Fruit fly (Drosophila melanogaster) whole organism, embryonic: ENCODE results near the gene CG42237.

Experiments used
- Adf1 ChIP-seq: fragments of 200-800 bp; sonication (Bioruptor generic); IDR thresholded peaks from 2 replicates; pipeline ENCODE4 v1.3.6; 2022; ENCODE audit warnings: missing biosample characterization, missing genetic modification characterization
- Awh ChIP-seq: fragments of 200-800 bp; sonication (Bioruptor generic); IDR thresholded peaks from 2 replicates; pipeline ENCODE4, ENCODE4 v1.3.6; 2022; ENCODE audit warnings: missing biosample characterization, missing genetic modification characterization
- BtbVII ChIP-seq: fragments of 200-800 bp; sonication (Bioruptor generic); optimal IDR thresholded peaks from 3 replicates; lab custom pipeline; 2017; ENCODE audit warnings: missing biosample characterization, mild to moderate bottlenecking, missing genetic modification characterization
- CG10462 ChIP-seq: fragments of 200-800 bp; sonication (Bioruptor generic); optimal IDR thresholded peaks from 2 replicates; lab custom pipeline; 2016; ENCODE audit warnings: missing biosample characterization, missing genetic modification characterization
- CG10543 ChIP-seq: fragments of 200-800 bp; sonication (Bioruptor generic); optimal IDR thresholded peaks from 3 replicates; lab custom pipeline; 2017; ENCODE audit warnings: missing biosample characterization, mild to moderate bottlenecking, missing genetic modification characterization, moderate library complexity
- CG11723 ChIP-seq: fragments of 200-800 bp; sonication (Bioruptor generic); optimal IDR thresholded peaks from 2 replicates; lab custom pipeline; 2017; ENCODE audit warnings: missing biosample characterization, mild to moderate bottlenecking, missing genetic modification characterization
- CG14667 ChIP-seq: fragments of 200-800 bp; sonication (Bioruptor generic); IDR thresholded peaks from 2 replicates; pipeline ENCODE4 v1.3.6; 2022; ENCODE audit warnings: missing biosample characterization, missing genetic modification characterization
- CG17612 ChIP-seq: fragments of 200-800 bp; sonication (Bioruptor generic); IDR thresholded peaks from 2 replicates; pipeline ENCODE4 v1.3.6; 2022; ENCODE audit warnings: missing biosample characterization, missing genetic modification characterization
- CG32532 ChIP-seq: fragments of 200-800 bp; sonication (Bioruptor generic); IDR thresholded peaks from 2 replicates; pipeline ENCODE4 v1.3.6; 2022; ENCODE audit warnings: missing biosample characterization, missing genetic modification characterization
- CG7556 ChIP-seq: fragments of 200-800 bp; sonication (Bioruptor generic); optimal IDR thresholded peaks from 2 replicates; lab custom pipeline; 2017; ENCODE audit warnings: missing biosample characterization, mild to moderate bottlenecking, missing genetic modification characterization
- CG8765 ChIP-seq: fragments of 200-800 bp; sonication (Bioruptor generic); IDR thresholded peaks from 2 replicates; pipeline ENCODE4 v1.3.6; 2022; ENCODE audit warnings: missing biosample characterization, missing genetic modification characterization
- CrebB ChIP-seq: fragments of 200-800 bp; sonication (Bioruptor generic); optimal IDR thresholded peaks from 3 replicates; lab custom pipeline; 2018; ENCODE audit warnings: missing biosample characterization, mild to moderate bottlenecking, missing genetic modification characterization
- Dek ChIP-seq: fragments of 200-800 bp; sonication (Bioruptor generic); optimal IDR thresholded peaks from 3 replicates; lab custom pipeline; 2019; ENCODE audit warnings: missing biosample characterization, mild to moderate bottlenecking, missing genetic modification characterization, moderate library complexity
- Ets97D ChIP-seq: fragments of 200-800 bp; sonication (Bioruptor generic); optimal IDR thresholded peaks from 3 replicates; lab custom pipeline; 2016; ENCODE audit warnings: missing biosample characterization, missing genetic modification characterization
- HHEX ChIP-seq: fragments of 200-800 bp; sonication (Bioruptor generic); optimal IDR thresholded peaks from 3 replicates; lab custom pipeline; 2017; ENCODE audit warnings: missing biosample characterization, mild to moderate bottlenecking, missing genetic modification characterization, missing genetic modification reagents
- Hmx ChIP-seq: fragments of 200-800 bp; sonication (Bioruptor generic); optimal IDR thresholded peaks from 2 replicates; lab custom pipeline; 2016; ENCODE audit warnings: missing biosample characterization, missing genetic modification characterization
- Hr3 ChIP-seq: fragments of 200-800 bp; sonication (Bioruptor generic); optimal IDR thresholded peaks from 3 replicates; lab custom pipeline; 2016; ENCODE audit warnings: missing biosample characterization, missing genetic modification characterization
- Jarid2 ChIP-seq: fragments of 200-800 bp; sonication (Bioruptor generic); optimal IDR thresholded peaks from 3 replicates; lab custom pipeline; 2017; ENCODE audit warnings: mild to moderate bottlenecking, missing biosample characterization, missing genetic modification reagents, missing genetic modification characterization
- Oli ChIP-seq: fragments of 200-800 bp; sonication (Bioruptor generic); optimal IDR thresholded peaks from 2 replicates; lab custom pipeline; 2018; ENCODE audit warnings: missing biosample characterization, mild to moderate bottlenecking, missing genetic modification characterization, moderate library complexity
- Sox102F ChIP-seq: fragments of 200-800 bp; sonication (Bioruptor generic); optimal IDR thresholded peaks from 2 replicates; lab custom pipeline; 2018; ENCODE audit warnings: missing biosample characterization, mild to moderate bottlenecking, missing genetic modification characterization, moderate library complexity
- Spps ChIP-seq: fragments of 200-800 bp; sonication (Bioruptor generic); optimal IDR thresholded peaks from 2 replicates; lab custom pipeline; 2018; ENCODE audit warnings: missing biosample characterization, mild to moderate bottlenecking, missing genetic modification characterization
- Sry-β ChIP-seq: fragments of 200-800 bp; sonication (Bioruptor generic); optimal IDR thresholded peaks from 2 replicates; lab custom pipeline; 2018; ENCODE audit warnings: missing biosample characterization, mild to moderate bottlenecking, missing genetic modification characterization, moderate library complexity
- Trl ChIP-seq, 3 experiments: fragments of >200 bp in 2 of 3; fragments of 200-800 bp in 1 of 3; sonication (Bioruptor generic) in 1 of 3; optimal IDR thresholded peaks; 2 replicates in 1 of 3; 3 replicates in 2 of 3; lab custom pipeline; 2016 to 2017; ENCODE audit warnings: missing biosample characterization in 1 of 3, missing genetic modification characterization in 1 of 3
- Vsx1 ChIP-seq: fragments of 200-800 bp; sonication (Bioruptor generic); optimal IDR thresholded peaks from 2 replicates; lab custom pipeline; 2017; ENCODE audit warnings: missing biosample characterization, mild to moderate bottlenecking, missing genetic modification characterization, missing genetic modification reagents
- az2 ChIP-seq: fragments of 200-800 bp; sonication (Bioruptor generic); optimal IDR thresholded peaks from 3 replicates; lab custom pipeline; 2016; ENCODE audit warnings: missing biosample characterization, missing genetic modification characterization
- ci ChIP-seq: fragments of 200-800 bp; sonication (Bioruptor generic); IDR thresholded peaks from 3 replicates; pipeline ENCODE4 v1.3.6; 2022; ENCODE audit warnings: missing biosample characterization, missing genetic modification characterization
- corto ChIP-seq: fragments of 200-800 bp; sonication (Bioruptor generic); optimal IDR thresholded peaks from 2 replicates; lab custom pipeline; 2016; ENCODE audit warnings: missing biosample characterization, mild to moderate bottlenecking, missing genetic modification characterization, moderate library complexity
- da ChIP-seq: fragments of 200-800 bp; sonication (Bioruptor generic); optimal IDR thresholded peaks from 2 replicates; lab custom pipeline; 2016; ENCODE audit warnings: missing biosample characterization, missing genetic modification characterization
- grau ChIP-seq: fragments of 200-800 bp; optimal IDR thresholded peaks from 3 replicates; lab custom pipeline; 2019; ENCODE audit warnings: missing biosample characterization, mild to moderate bottlenecking, missing genetic modification characterization, moderate library complexity
- ham ChIP-seq: fragments of 200-800 bp; sonication (Bioruptor generic); IDR thresholded peaks from 2 replicates; pipeline ENCODE4 v1.3.6; 2022; ENCODE audit warnings: missing biosample characterization, missing genetic modification characterization
- inv ChIP-seq: fragments of 200-800 bp; sonication (Bioruptor generic); IDR thresholded peaks from 2 replicates; pipeline ENCODE4 v1.3.6; 2022; ENCODE audit warnings: missing biosample characterization, missing genetic modification characterization; ENCODE audit not compliant: partially characterized antibody
- jigr1 ChIP-seq: fragments of 200-800 bp; sonication (Bioruptor generic); IDR thresholded peaks from 3 replicates; pipeline ENCODE4 v1.3.6; 2022; ENCODE audit warnings: missing biosample characterization, missing genetic modification characterization
- kay ChIP-seq: fragments of 200-800 bp; sonication (Bioruptor generic); optimal IDR thresholded peaks from 2 replicates; lab custom pipeline; 2016; ENCODE audit warnings: missing biosample characterization, missing genetic modification characterization
- klu ChIP-seq: fragments of 200-800 bp; sonication (Bioruptor generic); IDR thresholded peaks from 2 replicates; pipeline ENCODE4 v1.3.6; 2022; ENCODE audit warnings: missing biosample characterization, missing genetic modification characterization
- luna ChIP-seq: fragments of 200-800 bp; sonication (Bioruptor generic); optimal IDR thresholded peaks from 2 replicates; lab custom pipeline; 2016; ENCODE audit warnings: missing biosample characterization, missing genetic modification characterization
- nerfin-1 ChIP-seq: fragments of 200-800 bp; sonication (Bioruptor generic); optimal IDR thresholded peaks from 3 replicates; lab custom pipeline; 2019; ENCODE audit warnings: missing biosample characterization, mild to moderate bottlenecking, missing genetic modification characterization, moderate library complexity
- nom ChIP-seq: fragments of 200-800 bp; sonication (Bioruptor generic); optimal IDR thresholded peaks from 2 replicates; lab custom pipeline; 2017; ENCODE audit warnings: missing biosample characterization, missing genetic modification characterization, mild to moderate bottlenecking, moderate library complexity, missing genetic modification reagents
- oc ChIP-seq: fragments of 200-800 bp; sonication (Bioruptor generic); optimal IDR thresholded peaks from 2 replicates; lab custom pipeline; 2018; ENCODE audit warnings: missing biosample characterization, mild to moderate bottlenecking, missing genetic modification characterization, moderate library complexity
- pan ChIP-seq, 4 experiments: fragments of >200 bp in 3 of 4; fragments of 200-800 bp in 1 of 4; sonication (Bioruptor generic) in 1 of 4; optimal IDR thresholded peaks in 3 of 4; IDR thresholded peaks in 1 of 4; 2 replicates each; pipeline versions ENCODE4 v1.3.6 to Lab custom; 2017 to 2022; ENCODE audit warnings: missing biosample characterization in 2 of 4, missing genetic modification characterization in 2 of 4, mixed read lengths in 1 of 4
- pum ChIP-seq: fragments of 200-800 bp; sonication (Bioruptor generic); optimal IDR thresholded peaks from 2 replicates; lab custom pipeline; 2016; ENCODE audit warnings: missing biosample characterization, missing genetic modification characterization
- sc ChIP-seq, 3 experiments: fragments of >200 bp in 2 of 3; fragments of 200-800 bp in 1 of 3; sonication (Bioruptor generic) in 1 of 3; optimal IDR thresholded peaks; 2 replicates in 2 of 3; 3 replicates in 1 of 3; lab custom pipeline; 2017; ENCODE audit warnings: mild to moderate bottlenecking in 1 of 3, missing biosample characterization in 1 of 3, missing genetic modification characterization in 1 of 3, missing genetic modification reagents in 1 of 3
- slou ChIP-seq: fragments of 200-800 bp; sonication (Bioruptor generic); optimal IDR thresholded peaks from 3 replicates; lab custom pipeline; 2016; ENCODE audit warnings: missing biosample characterization, missing genetic modification characterization
- sqz ChIP-seq: fragments of 200-800 bp; sonication (Bioruptor generic); optimal IDR thresholded peaks from 3 replicates; lab custom pipeline; 2018; ENCODE audit warnings: missing biosample characterization, mild to moderate bottlenecking, missing genetic modification characterization
- tin ChIP-seq: fragments of 200-800 bp; sonication (Bioruptor generic); optimal IDR thresholded peaks from 3 replicates; lab custom pipeline; 2016; ENCODE audit warnings: missing biosample characterization, missing genetic modification characterization
- tna ChIP-seq: fragments of 200-800 bp; sonication (Bioruptor generic); IDR thresholded peaks from 2 replicates; pipeline ENCODE4 v1.3.6; 2022; ENCODE audit warnings: missing biosample characterization, missing genetic modification characterization; ENCODE audit not compliant: partially characterized antibody
- wdn ChIP-seq: fragments of 200-800 bp; sonication (Bioruptor generic); IDR thresholded peaks from 2 replicates; pipeline ENCODE4 v1.3.6; 2022; ENCODE audit warnings: missing biosample characterization, missing genetic modification characterization
- yki ChIP-seq: fragments of >200 bp; optimal IDR thresholded peaks from 3 replicates; lab custom pipeline; 2018
- zen2 ChIP-seq: fragments of 200-800 bp; sonication (Bioruptor generic); IDR thresholded peaks from 3 replicates; pipeline ENCODE4 v1.3.6; 2022; ENCODE audit warnings: missing biosample characterization, missing genetic modification characterization; ENCODE audit not compliant: partially characterized antibody

CG42237 gene

dm6 chrX:13136939-13137697 is 22.2 kb downstream of the CG42237 start (continued):
- TF ChIP-seq wdn (GFP tag; lab: Robert Waterston, UW) (0 out of 2 replicates have a peak, but pooled peaks have one; percentile 14), sqz (GFP tag; lab: Kevin White, UChicago) (peak; percentile 46), CG17612 (GFP tag; lab: Robert Waterston, UW) (no peak), Hmx (GFP tag; lab: Kevin White, UChicago) (no peak), CG7556 (GFP tag; lab: Kevin White, UChicago) (peak; percentile 39), HHEX (GFP tag; lab: Kevin White, UChicago) (peak; percentile 30), Awh (GFP tag; lab: Robert Waterston, UW) (peak; percentile 72), tin (no peak), CG32532 (no peak; the same call in 1 of the 2 replicates), ci (GFP tag; lab: Robert Waterston, UW) (peak; percentile 96), CG8765 (no peak), slou (no peak), az2 (GFP tag; lab: Kevin White, UChicago) (peak; percentile 10), Hr3 (peak; percentile 12), pan (optimal IDR thresholded peaks at IDR 0.05; lab: Kevin White, UChicago) (no peak), pan (GFP tag; optimal IDR thresholded peaks at IDR 0.05 in 1 of 2, IDR thresholded peaks at IDR 0.05 in 1 of 2) (peak in 1 of 2 experiments; percentile 81), zen2 (GFP tag; lab: Robert Waterston, UW) (no peak), oc (peak; percentile 67), CG14667 (peak; percentile 29; the same call in 1 of the 2 replicates), nom (peak; percentile 64), CG11723 (GFP tag; lab: Kevin White, UChicago) (peak; percentile 28), klu (GFP tag; lab: Robert Waterston, UW) (no peak), corto (GFP tag; lab: Kevin White, UChicago) (peak; percentile 54), tna (no peak), Sry-β (GFP tag; lab: Kevin White, UChicago) (no peak), pum (GFP tag; lab: Kevin White, UChicago) (peak; percentile 8), CG10462 (GFP tag; lab: Kevin White, UChicago) (no peak), CG10543 (GFP tag; lab: Kevin White, UChicago) (no peak), Spps (tag; lab: Kevin White, UChicago) (no peak), Jarid2 (GFP tag; lab: Kevin White, UChicago) (no peak), inv (GFP tag; lab: Robert Waterston, UW) (no peak), kay (GFP tag; lab: Kevin White, UChicago) (no peak), CrebB (tag; lab: Kevin White, UChicago) (no peak), jigr1 (GFP tag; lab: Robert Waterston, UW) (0 out of 3 replicates have a peak, but pooled peaks have one; percentile 52), da (GFP tag; lab: Kevin White, UChicago) (no peak), sc (optimal IDR thresholded peaks at IDR 0.05; lab: Kevin White, UChicago) (no peak), sc (GFP tag; optimal IDR thresholded peaks at IDR 0.05; lab: Kevin White, UChicago) (no peak), yki (lab: Kevin White, UChicago) (no peak), luna (GFP tag; lab: Kevin White, UChicago) (no peak), BtbVII (peak; percentile 13), nerfin-1 (tag; lab: Kevin White, UChicago) (peak; percentile 61), Trl (optimal IDR thresholded peaks at IDR 0.05; lab: Kevin White, UChicago) (peak in 1 of 2 experiments; percentile 18), Trl (GFP tag; optimal IDR thresholded peaks at IDR 0.05; lab: Kevin White, UChicago) (no peak), Vsx1 (GFP tag; lab: Kevin White, UChicago) (no peak), grau (peak; percentile 39), ham (no peak), Dek (tag; lab: Kevin White, UChicago) (no peak), Ets97D (GFP tag; lab: Kevin White, UChicago) (no peak), Adf1 (GFP tag; lab: Robert Waterston, UW) (no peak), Oli (tag; lab: Kevin White, UChicago) (peak; percentile 45), Sox102F (GFP tag; lab: Kevin White, UChicago) (peak; percentile 54)
